Worm (Caenorhabditis elegans): Measurements from ENCODE around the gene sec-61.G.

DNA sequence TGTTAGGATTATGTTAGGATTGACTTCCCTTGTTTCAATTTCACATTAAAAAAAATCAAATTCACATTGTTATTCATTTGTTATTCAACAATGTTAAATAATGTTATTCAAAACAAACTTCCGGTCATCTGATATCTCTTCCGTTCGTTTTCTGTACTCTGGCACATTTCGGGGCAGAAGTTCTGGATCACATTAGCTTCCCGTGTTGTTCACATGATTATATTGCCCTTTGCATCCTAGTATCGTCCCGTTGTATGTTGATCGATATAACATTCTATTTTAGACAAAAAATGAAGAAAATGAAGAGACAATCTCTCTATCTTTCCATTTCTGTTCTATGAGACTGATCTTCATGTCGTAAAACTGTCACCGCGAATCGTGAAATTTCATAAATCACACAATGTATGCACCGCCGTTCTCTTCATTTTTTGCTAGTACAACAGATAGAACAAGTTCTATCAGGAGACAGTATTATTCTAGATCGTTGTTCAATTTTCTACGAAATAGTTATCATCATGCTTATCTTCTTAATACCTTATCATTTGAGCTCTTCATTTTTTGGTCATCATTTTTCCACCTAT is 43.1 kb upstream of the sec-61.G start:
- TF ChIP-seq rnt-1 (tag; optimal IDR thresholded peaks at IDR 0.05) = no peak
- no peak for TF ChIP-seq sox-4 (tag; optimal IDR thresholded peaks at IDR 0.05)
